Worm (Caenorhabditis elegans): ENCODE results near the gene daf-37.

DNA sequence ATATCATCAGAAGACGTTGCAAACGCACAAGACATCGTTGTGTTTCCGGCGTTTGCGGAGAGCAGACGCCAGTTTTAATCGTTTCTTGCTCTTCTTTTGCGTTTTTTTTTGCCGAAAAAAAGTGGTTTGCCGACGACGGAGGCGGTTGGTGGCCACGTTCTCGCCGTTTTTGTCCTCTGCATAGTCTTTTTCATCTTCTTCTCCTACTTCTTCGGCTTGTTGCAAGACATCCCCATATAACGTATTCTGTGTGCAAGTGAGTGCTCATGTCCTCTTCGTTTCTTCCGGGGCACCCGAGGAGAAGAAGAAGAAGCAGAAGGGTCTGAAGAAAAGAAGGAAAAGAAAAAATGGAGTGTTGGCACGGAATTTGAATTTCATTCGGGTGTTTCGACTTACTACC is 33.0 kb downstream of the daf-37 start:
- TF ChIP-seq mab-5 (tag; optimal IDR thresholded peaks at IDR 0.05) (no peak), snpc-4 (tag; optimal IDR thresholded peaks at IDR 0.05) (no peak), fos-1 (tag; optimal IDR thresholded peaks at IDR 0.05) (no peak), nhr-11 (tag; optimal IDR thresholded peaks at IDR 0.05) (no peak), mdl-1 (tag; optimal IDR thresholded peaks at IDR 0.05) (no peak), ceh-82 (tag; optimal IDR thresholded peaks at IDR 0.05) (no peak), nhr-237 (tag; optimal IDR thresholded peaks at IDR 0.05) (no peak), ama-1 (optimal IDR thresholded peaks at IDR 0.05) (no peak), egl-27 (tag; optimal IDR thresholded peaks at IDR 0.05) (no peak), nhr-12 (tag; optimal IDR thresholded peaks at IDR 0.05) (no peak), ztf-4 (tag; optimal IDR thresholded peaks at IDR 0.05) (no peak), elt-1 (tag; optimal IDR thresholded peaks at IDR 0.05) (no peak)
